Worm (Caenorhabditis elegans): ENCODE measurements around the gene C07C7.1.

DNA sequence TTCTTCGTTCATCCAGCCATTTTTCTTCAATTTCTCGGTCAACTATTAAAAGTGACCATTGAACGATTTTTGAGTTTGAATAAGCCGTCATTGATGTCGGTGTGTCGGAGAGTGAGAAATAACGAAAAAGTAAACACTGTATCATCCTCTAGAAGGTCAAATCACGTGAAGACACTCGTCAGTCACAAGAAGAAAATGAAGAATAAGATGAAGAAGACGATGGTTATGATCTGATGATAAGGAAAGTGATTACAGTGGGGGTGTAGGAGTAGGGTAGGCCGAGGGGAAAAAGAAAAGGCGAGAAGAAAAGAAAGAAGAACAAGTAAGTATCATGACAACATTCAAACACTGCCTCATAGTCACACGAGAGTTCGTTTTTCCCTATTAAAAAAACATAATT, 13.5 kb downstream of the C07C7.1 start:
- TF ChIP-seq ceh-39 (tag; optimal IDR thresholded peaks at IDR 0.05) (no peak), pha-4 (tag; optimal IDR thresholded peaks at IDR 0.05) (no peak)
